Fruit fly (Drosophila melanogaster) whole organism, embryonic: ENCODE measurements around the gene CG43245.
A peak's percentile ranks its signal among the peaks of the same experiment; 100 is the strongest.

Experiments used
- ATbp ChIP-seq: fragments of 200-800 bp; sonication (Bioruptor generic); optimal IDR thresholded peaks from 2 replicates; lab custom pipeline; 2017; ENCODE audit warnings: missing biosample characterization, mild to moderate bottlenecking, missing genetic modification characterization, missing genetic modification reagents
- Blimp-1 ChIP-seq: fragments of 200-800 bp; sonication (Bioruptor generic); optimal IDR thresholded peaks from 3 replicates; lab custom pipeline; 2018; ENCODE audit warnings: missing biosample characterization, missing genetic modification characterization, mild to moderate bottlenecking, moderate library complexity, missing genetic modification reagents
- CG10366 ChIP-seq: fragments of 200-800 bp; sonication (Bioruptor generic); IDR thresholded peaks from 2 replicates; pipeline ENCODE4 v1.3.6; 2022; ENCODE audit warnings: missing biosample characterization, missing genetic modification characterization
- CG11247 ChIP-seq: fragments of 200-800 bp; sonication (Bioruptor generic); IDR thresholded peaks from 2 replicates; pipeline ENCODE4 v1.3.6; 2022; ENCODE audit warnings: missing biosample characterization, missing genetic modification characterization
- CG12071 ChIP-seq: fragments of 200-800 bp; sonication (Bioruptor generic); optimal IDR thresholded peaks from 3 replicates; lab custom pipeline; 2018; ENCODE audit warnings: missing biosample characterization, mild to moderate bottlenecking, missing genetic modification characterization
- CG12744 ChIP-seq: fragments of 200-800 bp; sonication (Bioruptor generic); optimal IDR thresholded peaks from 2 replicates; lab custom pipeline; 2016; ENCODE audit warnings: missing biosample characterization, missing genetic modification characterization
- CG14441 ChIP-seq: fragments of 200-800 bp; sonication (Bioruptor generic); IDR thresholded peaks from 2 replicates; pipeline ENCODE4 v1.3.6; 2022; ENCODE audit warnings: missing biosample characterization, missing genetic modification characterization
- CG15514 ChIP-seq: fragments of 200-800 bp; sonication (Bioruptor generic); optimal IDR thresholded peaks from 3 replicates; lab custom pipeline; 2017; ENCODE audit warnings: missing biosample characterization, missing genetic modification characterization, mild to moderate bottlenecking, moderate library complexity, missing genetic modification reagents
- CG1603 ChIP-seq: fragments of 200-800 bp; sonication (Bioruptor generic); optimal IDR thresholded peaks from 2 replicates; lab custom pipeline; 2019; ENCODE audit warnings: missing biosample characterization, mild to moderate bottlenecking, missing genetic modification characterization, moderate library complexity
- CG2875 ChIP-seq: fragments of 200-800 bp; sonication (Bioruptor generic); optimal IDR thresholded peaks from 2 replicates; lab custom pipeline; 2017; ENCODE audit warnings: missing biosample characterization, mild to moderate bottlenecking, missing genetic modification characterization, missing genetic modification reagents
- CG2889 ChIP-seq: fragments of 200-800 bp; sonication (Bioruptor generic); IDR thresholded peaks from 3 replicates; pipeline ENCODE4 v1.3.6; 2022; ENCODE audit warnings: missing biosample characterization, missing genetic modification characterization
- CG32772 ChIP-seq: fragments of 200-800 bp; sonication (Bioruptor generic); IDR thresholded peaks from 2 replicates; pipeline ENCODE4 v1.3.6; 2022; ENCODE audit warnings: missing biosample characterization, missing genetic modification characterization
- CG34422 ChIP-seq: fragments of 200-800 bp; sonication (Bioruptor generic); IDR thresholded peaks from 3 replicates; pipeline ENCODE4 v1.3.6; 2022; ENCODE audit warnings: missing biosample characterization, missing genetic modification characterization
- CG4360 ChIP-seq: fragments of 200-800 bp; sonication (Bioruptor generic); IDR thresholded peaks from 2 replicates; pipeline ENCODE4 v1.3.6; 2022; ENCODE audit warnings: missing biosample characterization, missing genetic modification characterization
- CG5180 ChIP-seq: fragments of 200-800 bp; sonication (Bioruptor generic); optimal IDR thresholded peaks from 3 replicates; lab custom pipeline; 2017; ENCODE audit warnings: missing biosample characterization, missing genetic modification characterization, mild to moderate bottlenecking, moderate library complexity, missing genetic modification reagents
- CG5953 ChIP-seq: fragments of 200-800 bp; sonication (Bioruptor generic); IDR thresholded peaks from 2 replicates; pipeline ENCODE4 v1.3.6; 2022; ENCODE audit warnings: missing biosample characterization, missing genetic modification characterization
- CG6813 ChIP-seq: fragments of 200-800 bp; sonication (Bioruptor generic); optimal IDR thresholded peaks from 2 replicates; lab custom pipeline; 2017; ENCODE audit warnings: missing biosample characterization, missing genetic modification characterization, mild to moderate bottlenecking, moderate library complexity, missing genetic modification reagents
- CG7357 ChIP-seq: fragments of 200-800 bp; sonication (Bioruptor generic); IDR thresholded peaks from 3 replicates; pipeline ENCODE4 v1.3.6; 2022; ENCODE audit warnings: missing biosample characterization, missing genetic modification characterization
- CG7372 ChIP-seq: fragments of 200-800 bp; sonication (Bioruptor generic); IDR thresholded peaks from 2 replicates; pipeline ENCODE4 v1.3.6; 2022; ENCODE audit warnings: missing biosample characterization, missing genetic modification characterization
- CG7987 ChIP-seq: fragments of 200-800 bp; sonication (Bioruptor generic); optimal IDR thresholded peaks from 2 replicates; lab custom pipeline; 2018; ENCODE audit warnings: missing biosample characterization, mild to moderate bottlenecking, missing genetic modification characterization, moderate library complexity
- CG8290 ChIP-seq, 3 experiments: fragments of 200-800 bp; sonication (Bioruptor generic); optimal IDR thresholded peaks; 2 replicates each; lab custom pipeline; 2016 to 2019; ENCODE audit warnings: missing biosample characterization in 3 of 3, missing genetic modification characterization in 3 of 3, mild to moderate bottlenecking in 2 of 3, moderate library complexity in 1 of 3
- Doc2 ChIP-seq: fragments of 200-800 bp; sonication (Bioruptor generic); IDR thresholded peaks from 2 replicates; pipeline ENCODE4 v1.3.6; 2022; ENCODE audit warnings: missing biosample characterization, missing genetic modification characterization
- Drgx ChIP-seq: fragments of 200-800 bp; sonication (Bioruptor generic); IDR thresholded peaks from 2 replicates; pipeline ENCODE4 v1.3.6; 2022; ENCODE audit warnings: missing biosample characterization, missing genetic modification characterization
- HHEX ChIP-seq: fragments of 200-800 bp; sonication (Bioruptor generic); optimal IDR thresholded peaks from 3 replicates; lab custom pipeline; 2017; ENCODE audit warnings: missing biosample characterization, mild to moderate bottlenecking, missing genetic modification characterization, missing genetic modification reagents
- Hsf ChIP-seq: fragments of 200-800 bp; sonication (Bioruptor generic); optimal IDR thresholded peaks from 3 replicates; lab custom pipeline; 2016; ENCODE audit warnings: missing biosample characterization, missing genetic modification characterization
- Ssrp ChIP-seq: fragments of 200-800 bp; sonication (Bioruptor generic); optimal IDR thresholded peaks from 2 replicates; lab custom pipeline; 2018; ENCODE audit warnings: missing biosample characterization, mild to moderate bottlenecking, missing genetic modification characterization, moderate library complexity
- Tbp ChIP-seq: fragments of >200 bp; optimal IDR thresholded peaks from 2 replicates; lab custom pipeline; 2018; ENCODE audit warnings: missing biosample characterization, missing genetic modification characterization
- ara ChIP-seq: fragments of 200-800 bp; sonication (Bioruptor generic); IDR thresholded peaks from 2 replicates; pipeline ENCODE4 v1.3.6; 2022; ENCODE audit warnings: missing biosample characterization, missing genetic modification characterization
- az2 ChIP-seq: fragments of 200-800 bp; sonication (Bioruptor generic); optimal IDR thresholded peaks from 3 replicates; lab custom pipeline; 2016; ENCODE audit warnings: missing biosample characterization, missing genetic modification characterization
- bab2 ChIP-seq: fragments of 200-800 bp; sonication (Bioruptor generic); optimal IDR thresholded peaks from 2 replicates; lab custom pipeline; 2016; ENCODE audit warnings: missing biosample characterization, missing genetic modification characterization
- chif ChIP-seq, 2 experiments: fragments of 200-800 bp; sonication (Bioruptor generic); optimal IDR thresholded peaks; 3 replicates each; lab custom pipeline; 2016; ENCODE audit warnings: missing biosample characterization in 2 of 2, missing genetic modification characterization in 2 of 2
- chm ChIP-seq: fragments of 200-800 bp; sonication (Bioruptor generic); IDR thresholded peaks from 2 replicates; pipeline ENCODE4 v1.3.6; 2022; ENCODE audit warnings: missing biosample characterization, missing genetic modification characterization
- ci ChIP-seq: fragments of 200-800 bp; sonication (Bioruptor generic); IDR thresholded peaks from 3 replicates; pipeline ENCODE4 v1.3.6; 2022; ENCODE audit warnings: missing biosample characterization, missing genetic modification characterization
- crol ChIP-seq: fragments of 200-800 bp; sonication (Bioruptor generic); IDR thresholded peaks from 2 replicates; pipeline ENCODE4 v1.3.6; 2022; ENCODE audit warnings: missing biosample characterization, missing genetic modification characterization
- dmrt99B ChIP-seq: fragments of 200-800 bp; sonication (Bioruptor generic); optimal IDR thresholded peaks from 2 replicates; lab custom pipeline; 2018; ENCODE audit warnings: missing biosample characterization, mild to moderate bottlenecking, missing genetic modification characterization, moderate library complexity
- fd64A ChIP-seq: fragments of 200-800 bp; sonication (Bioruptor generic); optimal IDR thresholded peaks from 3 replicates; lab custom pipeline; 2018; ENCODE audit warnings: missing biosample characterization, mild to moderate bottlenecking, missing genetic modification characterization
- ken ChIP-seq: fragments of 200-800 bp; sonication (Bioruptor generic); IDR thresholded peaks from 3 replicates; pipeline ENCODE4 v1.3.6; 2022; ENCODE audit warnings: missing biosample characterization, missing genetic modification characterization
- nau ChIP-seq: fragments of 200-800 bp; sonication (Bioruptor generic); optimal IDR thresholded peaks from 3 replicates; lab custom pipeline; 2017; ENCODE audit warnings: missing biosample characterization, mild to moderate bottlenecking, missing genetic modification characterization, missing genetic modification reagents
- otp ChIP-seq: fragments of 200-800 bp; sonication (Bioruptor generic); IDR thresholded peaks from 3 replicates; pipeline ENCODE4, ENCODE4 v1.3.6; 2022; ENCODE audit warnings: missing biosample characterization, missing genetic modification characterization
- ranshi ChIP-seq: fragments of 200-800 bp; sonication (Bioruptor generic); IDR thresholded peaks from 2 replicates; pipeline ENCODE4 v1.3.6; 2022; ENCODE audit warnings: missing biosample characterization, missing genetic modification characterization
- rib ChIP-seq: fragments of 200-800 bp; sonication (Bioruptor generic); IDR thresholded peaks from 2 replicates; pipeline ENCODE4 v1.3.6; 2022; ENCODE audit warnings: missing biosample characterization, missing genetic modification characterization
- sens ChIP-seq: fragments of 200-800 bp; sonication (Bioruptor generic); peaks from one replicate; lab custom pipeline; 2016; ENCODE audit warnings: missing biosample characterization, missing genetic modification characterization
- seq ChIP-seq: fragments of 200-800 bp; sonication (Bioruptor generic); IDR thresholded peaks from 2 replicates; pipeline ENCODE4 v1.3.6; 2022; ENCODE audit warnings: missing biosample characterization, missing genetic modification characterization
- so ChIP-seq: fragments of 200-800 bp; sonication (Bioruptor generic); IDR thresholded peaks from 3 replicates; pipeline ENCODE4 v1.3.6; 2022; ENCODE audit warnings: missing biosample characterization, missing genetic modification characterization
- stc ChIP-seq: fragments of 200-800 bp; sonication (Bioruptor generic); IDR thresholded peaks from 2 replicates; pipeline ENCODE4 v1.3.6; 2022; ENCODE audit warnings: missing biosample characterization, missing genetic modification characterization
- tap ChIP-seq: fragments of 200-800 bp; optimal IDR thresholded peaks from 3 replicates; lab custom pipeline; 2019; ENCODE audit warnings: missing biosample characterization, mild to moderate bottlenecking, missing genetic modification characterization, moderate library complexity
- tll ChIP-seq, 2 experiments: fragments of 200-800 bp in 1 of 2; fragments of >200 bp in 1 of 2; sonication (Bioruptor generic) in 1 of 2; optimal IDR thresholded peaks; 2 replicates each; lab custom pipeline; 2017 to 2019; ENCODE audit warnings: missing biosample characterization in 2 of 2, missing genetic modification characterization in 2 of 2, mild to moderate bottlenecking in 1 of 2, moderate library complexity in 1 of 2
- ttk ChIP-seq: fragments of 200-800 bp; sonication (Bioruptor generic); IDR thresholded peaks from 2 replicates; pipeline ENCODE4 v2.1.2; 2022; ENCODE audit warnings: missing biosample characterization, missing genetic modification characterization
- vvl ChIP-seq: fragments of 200-800 bp; sonication (Bioruptor generic); IDR thresholded peaks from 2 replicates; pipeline ENCODE4 v1.3.6; 2022; ENCODE audit warnings: missing biosample characterization, missing genetic modification characterization
- wek ChIP-seq: fragments of 200-800 bp; sonication (Bioruptor generic); optimal IDR thresholded peaks from 3 replicates; lab custom pipeline; 2018; ENCODE audit warnings: missing biosample characterization, mild to moderate bottlenecking, missing genetic modification characterization, moderate library complexity

Gene CG43245

DNA sequence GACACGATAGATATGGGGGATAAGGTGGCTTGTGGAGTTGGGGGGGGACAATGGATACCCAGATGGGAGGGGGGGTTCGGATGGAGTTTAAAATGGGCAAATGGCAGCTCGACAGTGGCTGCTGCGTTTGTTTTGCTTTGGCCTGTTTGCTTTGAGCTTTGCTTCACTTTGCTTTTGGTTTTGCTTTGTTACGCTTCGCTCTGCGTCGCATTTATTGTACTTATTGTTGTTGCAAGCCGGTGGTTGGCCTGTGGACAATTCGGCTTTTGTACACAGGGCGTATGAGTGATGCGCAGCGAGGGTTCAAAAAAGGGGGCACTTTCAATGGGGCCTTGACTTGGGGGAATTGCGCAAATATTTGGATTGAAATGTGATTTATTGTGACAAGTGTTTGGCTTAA, 30.6 kb upstream of the CG43245 start (continued):
- TF ChIP-seq HHEX (GFP tag; lab: Kevin White, UChicago) = peak; percentile 51
- TF ChIP-seq nau (GFP tag; lab: Kevin White, UChicago) = peak; percentile 41
- no peak for TF ChIP-seq Doc2
- peak; percentile 4; the same call in 1 of the 2 replicates for TF ChIP-seq ranshi (GFP tag; lab: Robert Waterston, UW)
- 0 out of 2 replicates have a peak, but pooled peaks have one; percentile 14 for TF ChIP-seq Drgx (GFP tag; lab: Robert Waterston, UW)
- TF ChIP-seq ATbp (GFP tag; lab: Kevin White, UChicago) = peak; percentile 77
- peak; percentile 70 for TF ChIP-seq sens (GFP tag; lab: Kevin White, UChicago)
- TF ChIP-seq rib (GFP tag; lab: Robert Waterston, UW) = no peak
- TF ChIP-seq Ssrp (tag; lab: Kevin White, UChicago) = no peak
- TF ChIP-seq CG8290 (GFP tag; optimal IDR thresholded peaks at IDR 0.05; lab: Kevin White, UChicago) = no peak
- TF ChIP-seq CG8290 (tag; optimal IDR thresholded peaks at IDR 0.05; lab: Kevin White, UChicago) = peak in 1 of 2 experiments; percentile 24
- TF ChIP-seq chm = 0 out of 2 replicates have a peak, but pooled peaks have one; percentile 17
- peak; percentile 3 for TF ChIP-seq CG6813 (GFP tag; lab: Kevin White, UChicago)
- peak; percentile 29 for TF ChIP-seq CG1603 (tag; lab: Kevin White, UChicago)
- peak; percentile 78; the same call in 2 of the 3 replicates for TF ChIP-seq ci
- TF ChIP-seq CG12744 = no peak
- TF ChIP-seq CG15514 = peak; percentile 13
- 0 out of 3 replicates have a peak, but pooled peaks have one; percentile 14 for TF ChIP-seq CG7357
- no peak for TF ChIP-seq tll (GFP tag; optimal IDR thresholded peaks at IDR 0.05; lab: Kevin White, UChicago)
- no peak for TF ChIP-seq CG14441 (GFP tag; lab: Robert Waterston, UW)
- 0 out of 3 replicates have a peak, but pooled peaks have one; percentile 31 for TF ChIP-seq otp (GFP tag; lab: Robert Waterston, UW)
- TF ChIP-seq CG5180 (GFP tag; lab: Kevin White, UChicago) = peak; percentile 4
- TF ChIP-seq CG7987 (GFP tag; lab: Kevin White, UChicago) = peak; percentile 6
- TF ChIP-seq ttk (GFP tag; lab: Robert Waterston, UW) = 0 out of 2 replicates have a peak, but pooled peaks have one; percentile 10
- TF ChIP-seq CG7372 (GFP tag; lab: Robert Waterston, UW) = peak; percentile 52; the same call in 1 of the 2 replicates
- TF ChIP-seq CG32772 = no peak
- TF ChIP-seq seq (GFP tag; lab: Robert Waterston, UW) = no peak
- peak; percentile 20 for TF ChIP-seq wek (GFP tag; lab: Kevin White, UChicago)
- TF ChIP-seq Tbp (GFP tag; lab: Kevin White, UChicago) = no peak
- peak; percentile 8 for TF ChIP-seq tap (tag; lab: Kevin White, UChicago)
- peak; percentile 27 for TF ChIP-seq CG12071 (GFP tag; lab: Kevin White, UChicago)
- 0 out of 2 replicates have a peak, but pooled peaks have one; percentile 17 for TF ChIP-seq CG4360 (GFP tag; lab: Robert Waterston, UW)
- TF ChIP-seq ken = 0 out of 3 replicates have a peak, but pooled peaks have one; percentile 41
- peak; percentile 6 for TF ChIP-seq dmrt99B (tag; lab: Kevin White, UChicago)
- TF ChIP-seq Blimp-1 (GFP tag; lab: Kevin White, UChicago) = peak; percentile 26
- peak; percentile 10; the same call in 1 of the 2 replicates for TF ChIP-seq CG10366 (GFP tag; lab: Robert Waterston, UW)
- TF ChIP-seq CG2889 = no peak
- 0 out of 2 replicates have a peak, but pooled peaks have one; percentile 14 for TF ChIP-seq vvl (GFP tag; lab: Robert Waterston, UW)
- peak; percentile 44 for TF ChIP-seq bab2 (GFP tag; lab: Kevin White, UChicago)
- peak; percentile 71; the same call in 1 of the 2 replicates for TF ChIP-seq CG5953 (GFP tag; lab: Robert Waterston, UW)
- no peak for TF ChIP-seq az2 (GFP tag; lab: Kevin White, UChicago)
- peak; percentile 60 for TF ChIP-seq crol (GFP tag; lab: Robert Waterston, UW)
- no peak for TF ChIP-seq chif (GFP tag; optimal IDR thresholded peaks at IDR 0.05; lab: Kevin White, UChicago)
- TF ChIP-seq so (GFP tag; lab: Robert Waterston, UW) = peak; percentile 74; the same call in 2 of the 3 replicates
- peak; percentile 44; the same call in 1 of the 2 replicates for TF ChIP-seq stc (GFP tag; lab: Robert Waterston, UW)
- peak; percentile 58 for TF ChIP-seq fd64A (GFP tag; lab: Kevin White, UChicago)
- no peak for TF ChIP-seq Hsf
- 0 out of 3 replicates have a peak, but pooled peaks have one; percentile 9 for TF ChIP-seq CG34422
- peak; percentile 38 for TF ChIP-seq CG2875 (GFP tag; lab: Kevin White, UChicago)
- peak; percentile 23; the same call in 1 of the 2 replicates for TF ChIP-seq ara (GFP tag; lab: Robert Waterston, UW)
- TF ChIP-seq CG11247 (GFP tag; lab: Robert Waterston, UW) = no peak
